Worm (Caenorhabditis elegans): Measurements from ENCODE around the gene F48G7.13.

ce11 chrV:620987-621386, 5.6 kb downstream of the F48G7.13 start:
- no peak for TF ChIP-seq lsy-2 (tag; optimal IDR thresholded peaks at IDR 0.05)
- TF ChIP-seq hlh-1 (tag; optimal IDR thresholded peaks at IDR 0.05): no peak
- no peak for TF ChIP-seq elt-3 (tag; optimal IDR thresholded peaks at IDR 0.05)
- TF ChIP-seq ztf-11 (tag; optimal IDR thresholded peaks at IDR 0.05): no peak

Data from whole organism, mixed stage, embryonic.